Worm (Caenorhabditis elegans) whole organism, early embryonic: ENCODE data around the gene dhs-11.

Source experiments
- F13C5.2 ChIP-seq: sonication (generic microtip); optimal IDR thresholded peaks from 2 replicates; lab custom pipeline; 2017; ENCODE audit warnings: mild to moderate bottlenecking, missing genetic modification characterization, inconsistent platforms, missing compliant biosample characterization
- ama-1 ChIP-seq: fragments of 150-350 bp; optimal IDR thresholded peaks from 2 replicates; lab custom pipeline; 2014
- flt-1 ChIP-seq: fragments of 200-800 bp; sonication (Bioruptor generic); IDR thresholded peaks from 2 replicates; pipeline ENCODE4 v1.3.6; 2022; ENCODE audit warnings: missing genetic modification characterization, missing compliant biosample characterization
- hmbx-1 ChIP-seq: sonication (generic microtip); optimal IDR thresholded peaks from 2 replicates; lab custom pipeline; 2016; ENCODE audit warnings: mild to moderate bottlenecking, missing genetic modification characterization, missing compliant biosample characterization
- pes-1 ChIP-seq: fragments of 200-800 bp; sonication (Bioruptor generic); IDR thresholded peaks from 2 replicates; pipeline ENCODE4 v1.3.6; 2022; ENCODE audit warnings: missing genetic modification reagents, missing genetic modification characterization, missing compliant biosample characterization
- tbx-11 ChIP-seq: fragments of 200-800 bp; sonication (Bioruptor generic); IDR thresholded peaks from 2 replicates; pipeline ENCODE4 v1.3.6; 2022; ENCODE audit warnings: missing genetic modification characterization, missing compliant biosample characterization
- tra-4 ChIP-seq: sonication (generic microtip); optimal IDR thresholded peaks from 2 replicates; lab custom pipeline; 2017; ENCODE audit warnings: missing genetic modification characterization, missing compliant biosample characterization

DNA sequence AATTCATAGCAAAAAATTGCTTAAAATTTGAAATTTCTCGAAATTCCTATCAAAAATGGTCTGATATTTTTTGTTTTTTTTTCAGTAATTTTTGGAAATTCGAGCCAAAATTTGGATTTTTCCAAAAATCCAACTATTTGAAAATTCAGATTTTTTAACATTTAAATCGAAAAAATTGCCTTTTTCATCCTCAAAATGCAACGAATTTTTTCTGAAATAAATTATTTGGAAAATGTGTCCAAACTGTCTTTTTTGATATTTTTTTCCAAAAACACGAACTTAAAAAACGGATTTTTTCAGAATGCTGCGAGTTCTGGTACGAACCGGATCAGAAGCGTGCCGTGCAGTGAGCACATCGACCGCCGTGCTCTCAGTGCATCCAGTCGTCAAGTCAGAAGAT lies 27.5 kb downstream of the dhs-11 start, which contains the start of gene mrpl-22:
- no peak for TF ChIP-seq ama-1 (lab: Kevin White, UChicago)
- TF ChIP-seq hmbx-1 = no peak
- TF ChIP-seq flt-1 (GFP tag; lab: Robert Waterston, UW) = no peak
- TF ChIP-seq F13C5.2 (tag; lab: Kevin White, UChicago) = no peak
- no peak for TF ChIP-seq tra-4 (tag; lab: Kevin White, UChicago)
- no peak for TF ChIP-seq pes-1 (GFP tag; lab: Robert Waterston, UW)
- TF ChIP-seq tbx-11 (GFP tag; lab: Robert Waterston, UW) = no peak
